Comparison of ENCODE assay signal across 1 fruit fly cellular context in genomic region chr3R:27082752-27083151, dm6.
TF ChIP-seq lines count a peak whose summit lies in the region.

No protein-coding gene starts in this region.

TF ChIP-seq in whole organism, embryonic, 481 proteins besides CTCF, POLR2A, EP300 and RAD21 (continued from another document):
- no peak for TF ChIP-seq CG17328 (GFP tag; IDR thresholded peaks at IDR 0.05; lab: Robert Waterston, UW)
